Worm (Caenorhabditis elegans) whole organism, L2 larva: ENCODE results near the gene F38A1.6.
A peak's percentile ranks its signal among the peaks of the same experiment; 100 is the strongest.

ENCODE experiments used
- C34F6.9 ChIP-seq: fragments of 150-350 bp; optimal IDR thresholded peaks from 2 replicates; lab custom pipeline; 2014; ENCODE audit warnings: missing biosample characterization, missing genetic modification characterization
- R02D3.7 ChIP-seq: fragments of 150-350 bp; optimal IDR thresholded peaks from 2 replicates; lab custom pipeline; 2014; ENCODE audit warnings: missing biosample characterization, missing genetic modification characterization
- Y55F3AM.14 ChIP-seq: fragments of 200-800 bp; sonication (Bioruptor generic); optimal IDR thresholded peaks from 2 replicates; lab custom pipeline; 2018; ENCODE audit warnings: mild to moderate bottlenecking, missing genetic modification characterization, missing compliant biosample characterization
- ZK546.5 ChIP-seq: sonication (generic microtip); optimal IDR thresholded peaks from 2 replicates; lab custom pipeline; 2017; ENCODE audit warnings: missing biosample characterization, missing genetic modification characterization
- ceh-16 ChIP-seq: fragments of 150-350 bp; optimal IDR thresholded peaks from 2 replicates; lab custom pipeline; 2014; ENCODE audit warnings: missing biosample characterization, missing genetic modification characterization
- ceh-82 ChIP-seq: fragments of 150-350 bp; optimal IDR thresholded peaks from 2 replicates; lab custom pipeline; 2014; ENCODE audit warnings: missing biosample characterization, missing genetic modification characterization
- crh-2 ChIP-seq: sonication (generic microtip); optimal IDR thresholded peaks from 2 replicates; lab custom pipeline; 2017; ENCODE audit warnings: missing biosample characterization, missing genetic modification characterization
- dmd-4 ChIP-seq: sonication (generic microtip); optimal IDR thresholded peaks from 2 replicates; lab custom pipeline; 2017; ENCODE audit warnings: missing biosample characterization, missing genetic modification characterization
- egl-27 ChIP-seq: sonication (generic microtip); optimal IDR thresholded peaks from 3 replicates; lab custom pipeline; 2017; ENCODE audit warnings: missing biosample characterization, missing genetic modification reagents, missing genetic modification characterization
- fos-1 ChIP-seq: fragments of 150-350 bp; optimal IDR thresholded peaks from 2 replicates; lab custom pipeline; 2014; ENCODE audit warnings: missing biosample characterization, missing genetic modification characterization
- gmeb-1 ChIP-seq: fragments of 150-350 bp; optimal IDR thresholded peaks from 2 replicates; lab custom pipeline; 2014; ENCODE audit warnings: missing biosample characterization, missing genetic modification characterization
- lin-11 ChIP-seq: fragments of 150-350 bp; sonication (generic microtip); optimal IDR thresholded peaks from 2 replicates; lab custom pipeline; 2014; ENCODE audit warnings: missing biosample characterization, missing genetic modification characterization, inconsistent platforms, mixed read lengths
- lin-13 ChIP-seq: fragments of 150-350 bp; optimal IDR thresholded peaks from 2 replicates; lab custom pipeline; 2014; ENCODE audit warnings: missing biosample characterization, missing genetic modification reagents, missing genetic modification characterization
- lin-39 ChIP-seq: fragments of 150-350 bp; optimal IDR thresholded peaks from 2 replicates; lab custom pipeline; 2014; ENCODE audit warnings: missing biosample characterization, missing genetic modification reagents, missing genetic modification characterization
- lsy-2 ChIP-seq, 2 experiments: fragments of 150-350 bp in 1 of 2; sonication (generic microtip) in 1 of 2; optimal IDR thresholded peaks; 2 replicates each; lab custom pipeline; 2014 to 2017; ENCODE audit warnings: missing biosample characterization in 2 of 2, missing genetic modification characterization in 2 of 2
- mbf-1 ChIP-seq: sonication (generic microtip); optimal IDR thresholded peaks from 2 replicates; lab custom pipeline; 2017; ENCODE audit warnings: missing biosample characterization, missing genetic modification characterization
- mdl-1 ChIP-seq, 2 experiments: fragments of 150-350 bp in 1 of 2; sonication (generic microtip) in 1 of 2; optimal IDR thresholded peaks; 2 replicates each; lab custom pipeline; 2017; ENCODE audit warnings: missing biosample characterization in 2 of 2, missing genetic modification characterization in 2 of 2
- nhr-11 ChIP-seq: fragments of 150-350 bp; optimal IDR thresholded peaks from 2 replicates; lab custom pipeline; 2014; ENCODE audit warnings: missing biosample characterization, missing genetic modification characterization
- nhr-12 ChIP-seq: fragments of 150-350 bp; optimal IDR thresholded peaks from 2 replicates; lab custom pipeline; 2014; ENCODE audit warnings: missing biosample characterization, missing genetic modification characterization
- nhr-129 ChIP-seq: fragments of 150-350 bp; optimal IDR thresholded peaks from 2 replicates; lab custom pipeline; 2014; ENCODE audit warnings: missing biosample characterization, missing genetic modification characterization
- nhr-21 ChIP-seq: fragments of 150-350 bp; optimal IDR thresholded peaks from 2 replicates; lab custom pipeline; 2014; ENCODE audit warnings: missing biosample characterization, missing genetic modification characterization
- nhr-23 ChIP-seq: fragments of 150-350 bp; optimal IDR thresholded peaks from 2 replicates; lab custom pipeline; 2014; ENCODE audit warnings: missing biosample characterization, missing genetic modification reagents, missing genetic modification characterization
- nhr-77 ChIP-seq: fragments of 150-350 bp; optimal IDR thresholded peaks from 2 replicates; lab custom pipeline; 2014; ENCODE audit warnings: missing biosample characterization, missing genetic modification characterization
- sem-4 ChIP-seq: fragments of 150-350 bp; optimal IDR thresholded peaks from 2 replicates; lab custom pipeline; 2014; ENCODE audit warnings: missing biosample characterization, missing genetic modification reagents, missing genetic modification characterization
- sma-3 ChIP-seq: sonication (generic microtip); optimal IDR thresholded peaks from 2 replicates; lab custom pipeline; 2016; ENCODE audit warnings: missing genetic modification reagents, missing genetic modification characterization, missing compliant biosample characterization
- sma-9 ChIP-seq, 2 experiments: fragments of 150-350 bp in 1 of 2; sonication (generic microtip) in 1 of 2; optimal IDR thresholded peaks; 2 replicates each; lab custom pipeline; 2014 to 2016; ENCODE audit warnings: missing genetic modification characterization in 2 of 2, mild to moderate bottlenecking in 1 of 2, missing biosample characterization in 1 of 2, missing compliant biosample characterization in 1 of 2, missing genetic modification reagents in 1 of 2, moderate library complexity in 1 of 2
- snpc-4 ChIP-seq: fragments of 150-350 bp; optimal IDR thresholded peaks from 2 replicates; lab custom pipeline; 2014; ENCODE audit warnings: missing biosample characterization, missing genetic modification characterization
- unc-55 ChIP-seq: fragments of 150-350 bp; sonication (generic microtip); optimal IDR thresholded peaks from 3 replicates; lab custom pipeline; 2014; ENCODE audit warnings: missing biosample characterization, missing genetic modification reagents, missing genetic modification characterization
- zag-1 ChIP-seq: fragments of 150-350 bp; optimal IDR thresholded peaks from 2 replicates; lab custom pipeline; 2014; ENCODE audit warnings: missing biosample characterization, missing genetic modification characterization
- ztf-11 ChIP-seq: sonication (generic microtip); optimal IDR thresholded peaks from 2 replicates; lab custom pipeline; 2017; ENCODE audit warnings: missing biosample characterization, missing genetic modification characterization

Gene F38A1.6

DNA sequence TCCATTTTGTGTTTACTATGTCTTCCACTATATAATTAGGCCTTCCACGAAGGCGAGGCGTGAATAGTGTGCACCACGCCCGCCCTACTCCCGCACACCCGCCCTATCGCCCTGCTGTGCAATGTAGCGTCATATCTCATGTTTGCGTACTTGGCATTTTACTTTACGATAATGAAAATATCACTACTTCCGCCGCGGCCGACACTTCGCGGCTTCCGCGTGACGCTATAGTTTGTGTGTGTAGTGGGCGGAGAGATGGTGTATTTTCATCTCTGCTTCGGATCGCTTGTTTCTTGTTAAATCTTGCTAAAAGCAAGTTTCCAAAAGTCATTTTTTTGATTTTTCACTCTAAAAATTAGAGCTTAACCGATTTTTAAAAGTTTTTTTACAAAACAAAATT is 8.8 kb downstream of the F38A1.6 start:
- TF ChIP-seq snpc-4 (tag; lab: Kevin White, UChicago) (peak; percentile 42), sma-3 (GFP tag; lab: Kevin White, UChicago) (no peak)
- TF ChIP-seq, all 48 proteins: peak for 1

ce11 chrIV:1261024-1261423 is 9.4 kb downstream of the F38A1.6 start, which contains the start of gene clec-169:
clec-169 (plus strand) TSS chrIV:1261324.
- TF ChIP-seq dmd-4 (no peak), egl-27 (tag; lab: Kevin White, UChicago) (no peak), nhr-12 (tag; lab: Kevin White, UChicago) (no peak), Y55F3AM.14 (GFP tag; lab: Kevin White, UChicago) (no peak), zag-1 (tag; lab: Kevin White, UChicago) (no peak), unc-55 (GFP tag; lab: Kevin White, UChicago) (no peak), lsy-2 (tag; optimal IDR thresholded peaks at IDR 0.05; lab: Kevin White, UChicago) (no peak), nhr-21 (tag; lab: Kevin White, UChicago) (no peak), ZK546.5 (tag; lab: Kevin White, UChicago) (no peak), gmeb-1 (tag; lab: Kevin White, UChicago) (no peak)

DNA sequence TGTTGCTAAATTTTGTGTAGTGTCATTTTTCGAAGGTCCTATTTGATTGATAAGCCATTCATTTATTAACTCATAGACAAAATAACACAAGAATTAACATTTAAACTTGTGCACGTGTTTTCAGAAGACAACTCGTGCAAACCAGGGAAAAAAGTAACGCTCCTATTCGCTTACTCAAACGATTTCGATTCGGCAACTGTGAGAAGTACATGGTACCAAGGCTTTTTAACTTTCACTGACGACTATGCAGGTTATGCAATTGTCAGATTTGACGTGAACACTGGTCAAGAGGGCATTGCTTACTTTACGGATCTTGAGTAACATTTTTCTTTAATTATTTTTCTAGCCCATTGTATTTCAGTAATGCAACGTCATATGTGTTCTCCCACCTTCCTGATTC is 10.3 kb downstream of the F38A1.6 start:
- TF ChIP-seq Y55F3AM.14 (GFP tag; lab: Kevin White, UChicago): no peak
- no peak for TF ChIP-seq ceh-16 (tag; lab: Kevin White, UChicago)
- no peak for TF ChIP-seq nhr-23 (tag; lab: Kevin White, UChicago)
- no peak for TF ChIP-seq egl-27 (tag; lab: Kevin White, UChicago)
- TF ChIP-seq nhr-77 (tag; lab: Kevin White, UChicago): no peak
- no peak for TF ChIP-seq lin-39 (tag; lab: Kevin White, UChicago)
- TF ChIP-seq sma-9 (GFP tag; optimal IDR thresholded peaks at IDR 0.05; lab: Kevin White, UChicago): no peak
- no peak for TF ChIP-seq sma-9 (tag; optimal IDR thresholded peaks at IDR 0.05; lab: Kevin White, UChicago)
- TF ChIP-seq R02D3.7 (tag; lab: Kevin White, UChicago): no peak
- TF ChIP-seq lin-13 (GFP tag; lab: Kevin White, UChicago): no peak
- no peak for TF ChIP-seq dmd-4
- no peak for TF ChIP-seq ztf-11 (tag; lab: Kevin White, UChicago)
- TF ChIP-seq mdl-1 (tag; optimal IDR thresholded peaks at IDR 0.05; lab: Kevin White, UChicago): no peak
- TF ChIP-seq C34F6.9 (tag; lab: Kevin White, UChicago): no peak
- no peak for TF ChIP-seq nhr-11
- TF ChIP-seq nhr-21 (tag; lab: Kevin White, UChicago): no peak
- TF ChIP-seq nhr-129: no peak

DNA sequence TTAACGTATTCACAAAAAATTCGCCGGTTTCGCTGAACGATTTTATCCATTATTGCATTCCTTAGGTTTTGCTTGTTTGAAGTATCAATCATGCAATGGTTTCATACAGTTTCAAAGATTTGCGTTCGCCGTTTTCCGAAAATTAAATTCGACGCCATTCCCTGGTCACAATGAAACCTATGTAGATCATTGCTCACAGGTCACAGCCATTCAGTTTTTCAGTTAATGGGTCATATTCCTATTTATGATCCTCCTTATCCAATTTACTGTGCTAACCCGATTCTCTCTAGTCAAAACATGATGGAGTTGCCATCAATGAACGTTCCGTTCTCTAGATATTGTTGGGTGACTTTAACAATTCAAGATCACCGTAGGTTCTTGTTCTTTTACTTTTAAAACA is 13.3 kb downstream of the F38A1.6 start, which contains the start of gene F38A1.13:
TSS of gene F38A1.13 (plus strand) at position 301 of the 400 bp plus-strand sequence.
- TF ChIP-seq sma-3 (GFP tag; lab: Kevin White, UChicago) (no peak), lin-11 (no peak), ZK546.5 (tag; lab: Kevin White, UChicago) (no peak), Y55F3AM.14 (GFP tag; lab: Kevin White, UChicago) (no peak)
- TF ChIP-seq, all 48 proteins: peak for 0

DNA sequence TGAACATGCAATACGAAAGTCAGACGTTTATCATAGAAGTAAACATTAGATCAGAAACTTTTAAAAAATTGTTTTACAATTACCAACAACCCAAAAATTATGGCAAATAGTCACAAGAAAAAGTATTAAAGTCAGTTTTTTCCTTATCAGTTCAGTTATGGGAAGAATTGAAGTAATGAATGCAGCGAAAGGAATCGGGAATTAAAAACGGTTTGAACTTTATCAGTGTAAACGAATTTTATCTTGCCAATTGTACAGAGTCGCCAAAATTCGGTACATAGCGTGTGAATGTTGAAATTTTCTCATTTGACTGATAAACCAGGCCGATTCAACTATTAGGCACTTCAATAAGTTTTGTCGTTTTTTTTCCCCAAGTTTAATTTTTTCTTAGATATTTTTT is 14.5 kb downstream of the F38A1.6 start:
- no peak for TF ChIP-seq nhr-11
- no peak for TF ChIP-seq C34F6.9 (tag; lab: Kevin White, UChicago)
- TF ChIP-seq gmeb-1 (tag; lab: Kevin White, UChicago): peak; percentile 35
- TF ChIP-seq sem-4 (tag; lab: Kevin White, UChicago): no peak
- TF ChIP-seq sma-9 (GFP tag; optimal IDR thresholded peaks at IDR 0.05; lab: Kevin White, UChicago): peak; percentile 27
- no peak for TF ChIP-seq sma-9 (tag; optimal IDR thresholded peaks at IDR 0.05; lab: Kevin White, UChicago)
- peak; percentile 26 for TF ChIP-seq crh-2 (tag; lab: Kevin White, UChicago)
- TF ChIP-seq ceh-82 (tag; lab: Kevin White, UChicago): no peak
- no peak for TF ChIP-seq Y55F3AM.14 (GFP tag; lab: Kevin White, UChicago)
- TF ChIP-seq lin-39 (tag; lab: Kevin White, UChicago): no peak
- TF ChIP-seq fos-1: peak; percentile 98
- TF ChIP-seq, all 48 proteins: peak for 4

ce11 chrIV:1266724-1267123 is 15.1 kb downstream of the F38A1.6 start, which contains the start of gene clec-170:
clec-170 (plus strand) TSS chrIV:1266866.
- no peak for TF ChIP-seq mbf-1
- peak; percentile 75 for TF ChIP-seq fos-1
